Worm (Caenorhabditis elegans) whole organism, L3 larva: ENCODE results near the gene anat-1.

Experiments used
- R02D3.7 ChIP-seq: fragments of 150-350 bp; optimal IDR thresholded peaks from 2 replicates; lab custom pipeline; 2014; ENCODE audit warnings: missing biosample characterization, missing genetic modification characterization
- ama-1 ChIP-seq: fragments of 150-350 bp; optimal IDR thresholded peaks from 2 replicates; lab custom pipeline; 2018
- ceh-28 ChIP-seq: fragments of 150-350 bp; optimal IDR thresholded peaks from 2 replicates; lab custom pipeline; 2014; ENCODE audit warnings: missing biosample characterization, missing genetic modification reagents, missing genetic modification characterization
- ceh-82 ChIP-seq: fragments of 150-350 bp; optimal IDR thresholded peaks from 2 replicates; lab custom pipeline; 2014; ENCODE audit warnings: missing biosample characterization, missing genetic modification characterization
- ceh-9 ChIP-seq: sonication (generic microtip); optimal IDR thresholded peaks from 2 replicates; lab custom pipeline; 2018; ENCODE audit warnings: missing biosample characterization, missing genetic modification characterization
- egl-5 ChIP-seq: fragments of 150-350 bp; optimal IDR thresholded peaks from 2 replicates; lab custom pipeline; 2017; ENCODE audit warnings: missing biosample characterization, missing genetic modification reagents, missing genetic modification characterization, inconsistent platforms
- elt-1 ChIP-seq: fragments of 150-350 bp; optimal IDR thresholded peaks from 2 replicates; lab custom pipeline; 2014; ENCODE audit warnings: missing biosample characterization, missing genetic modification characterization
- elt-2 ChIP-seq: sonication (generic microtip); optimal IDR thresholded peaks from 2 replicates; lab custom pipeline; 2016; ENCODE audit warnings: missing genetic modification reagents, mild to moderate bottlenecking, missing genetic modification characterization, missing compliant biosample characterization
- elt-3 ChIP-seq, 3 experiments: fragments of 150-350 bp in 1 of 3; sonication (generic microtip) in 2 of 3; optimal IDR thresholded peaks; 2 replicates in 2 of 3; 4 replicates in 1 of 3; lab custom pipeline; 2014 to 2017; ENCODE audit warnings: missing biosample characterization in 3 of 3, missing genetic modification characterization in 3 of 3
- eor-1 ChIP-seq, 2 experiments: fragments of 150-350 bp; optimal IDR thresholded peaks; 2 replicates each; lab custom pipeline; 2014 to 2018; ENCODE audit warnings: missing biosample characterization in 2 of 2, missing genetic modification characterization in 2 of 2
- fkh-10 ChIP-seq: sonication (generic microtip); optimal IDR thresholded peaks from 2 replicates; lab custom pipeline; 2017; ENCODE audit warnings: missing biosample characterization, missing genetic modification reagents, missing genetic modification characterization
- fos-1 ChIP-seq: fragments of 150-350 bp; optimal IDR thresholded peaks from 2 replicates; lab custom pipeline; 2014; ENCODE audit warnings: missing biosample characterization, missing genetic modification characterization
- hmg-11 ChIP-seq: sonication (generic microtip); optimal IDR thresholded peaks from 2 replicates; lab custom pipeline; 2016; ENCODE audit warnings: missing genetic modification characterization, missing compliant biosample characterization
- jun-1 ChIP-seq: fragments of 150-350 bp; optimal IDR thresholded peaks from 2 replicates; lab custom pipeline; 2014; ENCODE audit warnings: missing biosample characterization, missing genetic modification reagents, missing genetic modification characterization
- lin-15B ChIP-seq: fragments of 150-350 bp; optimal IDR thresholded peaks from 2 replicates; lab custom pipeline; 2014; ENCODE audit warnings: missing biosample characterization, missing genetic modification characterization
- lin-39 ChIP-seq: fragments of 150-350 bp; optimal IDR thresholded peaks from 2 replicates; lab custom pipeline; 2018; ENCODE audit warnings: missing biosample characterization, missing genetic modification reagents, missing genetic modification characterization
- lsy-12 ChIP-seq: sonication (generic microtip); optimal IDR thresholded peaks from 2 replicates; lab custom pipeline; 2016; ENCODE audit warnings: mild to moderate bottlenecking, missing genetic modification characterization, missing compliant biosample characterization
- mml-1 ChIP-seq: fragments of 150-350 bp; sonication (generic microtip); optimal IDR thresholded peaks from 3 replicates; lab custom pipeline; 2014; ENCODE audit warnings: missing biosample characterization, missing genetic modification characterization
- nfya-1 ChIP-seq: sonication (generic microtip); optimal IDR thresholded peaks from 2 replicates; lab custom pipeline; 2017; ENCODE audit warnings: missing genetic modification characterization, mild to moderate bottlenecking, missing compliant biosample characterization, antibody characterized with exemption, moderate library complexity; ENCODE audit not compliant: insufficient read depth
- nhr-11 ChIP-seq: fragments of 150-350 bp; optimal IDR thresholded peaks from 2 replicates; lab custom pipeline; 2014; ENCODE audit warnings: missing biosample characterization, missing genetic modification characterization
- nhr-12 ChIP-seq: fragments of 150-350 bp; optimal IDR thresholded peaks from 2 replicates; lab custom pipeline; 2014; ENCODE audit warnings: missing biosample characterization, missing genetic modification characterization
- nhr-237 ChIP-seq: fragments of 150-350 bp; optimal IDR thresholded peaks from 2 replicates; lab custom pipeline; 2014; ENCODE audit warnings: missing biosample characterization, missing genetic modification characterization
- nhr-25 ChIP-seq: sonication (generic microtip); optimal IDR thresholded peaks from 2 replicates; lab custom pipeline; 2017; ENCODE audit warnings: missing biosample characterization, missing genetic modification characterization
- nhr-67 ChIP-seq: fragments of 150-350 bp; optimal IDR thresholded peaks from 2 replicates; lab custom pipeline; 2014; ENCODE audit warnings: missing biosample characterization, missing genetic modification characterization
- nhr-77 ChIP-seq: fragments of 150-350 bp; optimal IDR thresholded peaks from 2 replicates; lab custom pipeline; 2014; ENCODE audit warnings: missing biosample characterization, missing genetic modification characterization
- pha-4 ChIP-seq: fragments of 150-350 bp; optimal IDR thresholded peaks from 2 replicates; lab custom pipeline; 2014; ENCODE audit warnings: missing biosample characterization, missing genetic modification reagents, missing genetic modification characterization
- pqm-1 ChIP-seq: fragments of 150-350 bp; optimal IDR thresholded peaks from 2 replicates; lab custom pipeline; 2017; ENCODE audit warnings: missing biosample characterization, missing genetic modification characterization, inconsistent platforms
- sea-2 ChIP-seq: fragments of 150-350 bp; sonication (generic microtip); optimal IDR thresholded peaks from 4 replicates; lab custom pipeline; 2014; ENCODE audit warnings: missing biosample characterization, missing genetic modification reagents, missing genetic modification characterization
- skn-1 ChIP-seq: fragments of 150-350 bp; optimal IDR thresholded peaks from 2 replicates; lab custom pipeline; 2014; ENCODE audit warnings: missing biosample characterization, missing genetic modification characterization
- snpc-4 ChIP-seq: fragments of 150-350 bp; optimal IDR thresholded peaks from 2 replicates; lab custom pipeline; 2014; ENCODE audit warnings: missing biosample characterization, missing genetic modification characterization
- tbx-2 ChIP-seq: sonication (generic microtip); optimal IDR thresholded peaks from 2 replicates; lab custom pipeline; 2016; ENCODE audit warnings: mild to moderate bottlenecking, missing genetic modification characterization, missing compliant biosample characterization
- unc-39 ChIP-seq: sonication (generic microtip); optimal IDR thresholded peaks from 4 replicates; lab custom pipeline; 2017; ENCODE audit warnings: missing biosample characterization, missing genetic modification characterization
- unc-62 ChIP-seq: fragments of 150-350 bp; sonication (generic microtip); optimal IDR thresholded peaks from 4 replicates; lab custom pipeline; 2014; ENCODE audit warnings: missing biosample characterization, missing genetic modification reagents, missing genetic modification characterization
- zag-1 ChIP-seq: fragments of 150-350 bp; optimal IDR thresholded peaks from 2 replicates; lab custom pipeline; 2014; ENCODE audit warnings: missing biosample characterization, missing genetic modification characterization
- ztf-4 ChIP-seq: fragments of 150-350 bp; optimal IDR thresholded peaks from 2 replicates; lab custom pipeline; 2014; ENCODE audit warnings: missing biosample characterization, missing genetic modification characterization

The anat-1 gene

DNA sequence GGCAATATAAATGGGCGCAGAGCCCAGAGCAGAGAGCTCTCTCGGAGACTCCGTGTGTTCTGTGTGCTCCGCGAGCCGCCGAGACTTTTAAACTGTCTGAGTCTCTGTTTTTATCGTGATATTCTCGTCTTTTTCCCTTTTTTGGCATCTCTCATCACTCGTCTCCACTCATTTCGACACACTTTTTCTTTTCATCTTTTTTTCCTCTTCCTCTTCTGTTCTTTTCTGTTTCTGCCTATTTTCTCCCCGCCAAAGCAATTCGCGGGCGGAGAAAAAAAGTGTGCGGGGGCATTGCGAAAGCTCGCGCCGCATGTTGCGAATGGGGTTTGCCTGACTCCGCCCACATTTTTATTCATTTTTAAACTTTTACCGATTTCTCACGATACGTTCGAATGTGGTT, 14.3 kb upstream of the anat-1 start (continued):
- TF ChIP-seq elt-3 (tag; optimal IDR thresholded peaks at IDR 0.05; lab: Kevin White, UChicago): no peak

DNA sequence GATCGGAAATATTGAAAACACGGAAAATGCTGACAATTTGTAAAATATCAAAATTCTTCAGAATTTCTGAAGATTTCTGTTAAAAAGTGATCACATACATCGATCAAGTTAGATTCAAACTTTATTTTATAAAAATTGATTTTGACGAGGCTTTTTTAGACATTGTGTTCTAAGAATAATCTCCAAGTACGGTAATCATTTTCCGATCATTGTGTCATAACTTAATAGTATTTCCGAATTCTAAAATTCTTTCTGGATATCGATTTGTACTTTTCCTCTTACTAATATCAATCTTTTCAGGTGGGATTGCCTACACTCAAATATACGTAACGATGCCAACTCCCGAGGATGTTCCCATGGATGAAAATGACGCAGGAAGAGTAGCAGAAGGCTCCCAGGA, 13.6 kb upstream of the anat-1 start, which contains the start of gene usp-4:
Gene usp-4 (plus strand): TSS at position 301 of the 400 bp plus-strand sequence.
- TF ChIP-seq nhr-237 (tag; lab: Kevin White, UChicago) (no peak), lsy-12 (tag; lab: Kevin White, UChicago) (no peak), ceh-82 (tag; lab: Kevin White, UChicago) (no peak), tbx-2 (no peak), skn-1 (tag; lab: Kevin White, UChicago) (no peak), nhr-77 (tag; lab: Kevin White, UChicago) (no peak)
- TF ChIP-seq, all 47 proteins: peak for 0

DNA sequence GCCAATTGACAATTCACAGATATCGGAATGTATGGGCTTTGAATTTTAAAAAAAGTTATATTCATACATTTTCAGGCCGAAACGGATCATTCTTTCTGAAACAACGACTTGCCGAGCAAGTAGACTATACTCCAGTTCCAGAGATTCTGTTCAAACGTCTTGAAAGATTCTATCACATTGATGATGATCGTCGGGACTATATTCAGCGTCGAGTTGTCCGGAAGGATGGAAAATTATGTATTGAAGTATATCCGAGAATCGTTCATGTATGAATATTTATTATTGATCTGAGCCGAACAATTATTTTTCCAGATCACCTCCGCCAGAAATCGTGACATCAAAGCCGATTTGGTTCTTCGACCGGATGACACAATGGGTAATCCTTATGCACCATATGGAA, 13.0 kb upstream of the anat-1 start:
- TF ChIP-seq ceh-9 (tag; lab: Kevin White, UChicago) (no peak), zag-1 (tag; lab: Kevin White, UChicago) (no peak)

DNA sequence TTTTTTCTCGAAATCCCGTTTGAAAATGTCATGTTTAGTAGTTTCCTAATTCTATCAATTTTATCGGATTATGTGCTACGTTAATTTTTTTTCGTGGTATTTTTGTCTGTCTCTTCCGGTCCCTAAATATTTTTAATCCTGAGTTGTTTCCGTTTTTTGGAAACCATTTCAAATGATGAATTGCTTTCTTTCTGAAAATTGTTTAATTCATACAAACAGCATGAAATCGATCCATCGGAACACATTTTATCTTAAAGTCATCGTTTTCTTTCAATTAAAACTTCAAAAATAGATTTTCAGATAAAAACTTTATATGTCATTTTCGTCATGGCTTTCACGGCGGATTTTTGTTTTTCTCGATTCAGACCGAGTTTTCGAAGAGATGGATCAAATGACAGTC, 8.2 kb upstream of the anat-1 start, which contains the start of gene spd-3:
Gene spd-3 (plus strand): TSS at position 301 of the 400 bp plus-strand sequence.
- no peak for TF ChIP-seq eor-1 (tag; optimal IDR thresholded peaks at IDR 0.05; lab: Kevin White, UChicago)
- no peak for TF ChIP-seq ceh-28 (tag; lab: Kevin White, UChicago)
- TF ChIP-seq pqm-1: no peak
- TF ChIP-seq fos-1: no peak
- no peak for TF ChIP-seq R02D3.7 (tag; lab: Kevin White, UChicago)
- TF ChIP-seq nhr-25 (tag; lab: Kevin White, UChicago): no peak
- TF ChIP-seq nhr-11 (tag; lab: Kevin White, UChicago): no peak
- TF ChIP-seq elt-2 (tag; lab: Kevin White, UChicago): no peak
- no peak for TF ChIP-seq nhr-67 (tag; lab: Kevin White, UChicago)
- no peak for TF ChIP-seq snpc-4 (tag; lab: Kevin White, UChicago)
- no peak for TF ChIP-seq mml-1 (tag; lab: Kevin White, UChicago)
- TF ChIP-seq lin-15B (tag; lab: Kevin White, UChicago): no peak
- TF ChIP-seq nhr-12 (tag; lab: Kevin White, UChicago): no peak
- TF ChIP-seq elt-1: no peak
- TF ChIP-seq nfya-1 (tag; lab: Kevin White, UChicago): no peak
- no peak for TF ChIP-seq unc-39 (tag; lab: Kevin White, UChicago)
- TF ChIP-seq nhr-77 (tag; lab: Kevin White, UChicago): no peak
- TF ChIP-seq jun-1: no peak

DNA sequence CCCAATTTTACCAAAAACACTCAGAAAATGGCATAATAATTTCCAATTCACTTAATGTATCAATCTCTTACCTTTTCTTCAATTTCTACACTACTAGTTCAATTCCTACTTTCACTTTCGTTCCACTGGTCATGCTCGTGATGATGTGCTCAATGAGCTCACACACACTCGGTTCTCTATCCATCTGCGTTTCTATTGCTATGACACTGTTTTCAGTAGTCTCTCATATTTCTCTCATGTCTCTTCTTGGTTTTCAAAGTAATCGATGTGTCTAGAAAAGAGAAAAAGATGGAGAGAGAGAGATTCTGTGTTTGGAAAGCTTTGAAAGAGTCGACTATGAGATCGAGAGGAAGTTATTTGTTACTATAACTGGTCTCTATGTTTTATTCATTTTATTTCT, 3.4 kb upstream of the anat-1 start:
- TF ChIP-seq lin-15B (tag; lab: Kevin White, UChicago) (peak; percentile 44), unc-39 (tag; lab: Kevin White, UChicago) (no peak), unc-62 (GFP tag; lab: Kevin White, UChicago) (no peak), skn-1 (tag; lab: Kevin White, UChicago) (peak; percentile 65), egl-5 (peak; percentile 43), jun-1 (peak; percentile 61), elt-2 (tag; lab: Kevin White, UChicago) (peak; percentile 49), ama-1 (lab: Kevin White, UChicago) (no peak), pqm-1 (peak; percentile 65), R02D3.7 (tag; lab: Kevin White, UChicago) (no peak), fkh-10 (GFP tag; lab: Kevin White, UChicago) (peak; percentile 35), hmg-11 (peak; percentile 53), pha-4 (peak; percentile 74), lin-39 (peak; percentile 29), ceh-28 (tag; lab: Kevin White, UChicago) (peak; percentile 78), nfya-1 (tag; lab: Kevin White, UChicago) (peak; percentile 80), ztf-4 (no peak)

DNA sequence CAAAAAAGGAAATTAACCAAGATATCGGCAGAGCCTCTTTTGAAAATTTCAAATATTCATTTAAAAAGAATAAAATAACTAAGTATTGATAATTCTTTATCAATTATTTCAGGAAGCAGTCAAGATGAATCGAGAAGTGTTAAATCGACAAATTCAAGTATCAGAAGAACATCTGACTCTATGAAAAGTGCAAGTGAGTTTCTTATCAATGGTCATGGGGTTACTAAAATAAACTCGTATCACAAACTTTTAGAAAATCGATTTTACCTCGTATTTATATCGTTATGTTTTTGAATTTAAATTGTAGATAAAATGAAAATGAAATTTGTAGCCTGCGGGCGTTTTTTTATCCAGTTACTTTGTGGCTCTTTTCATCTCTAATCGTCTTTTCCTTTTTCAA, 923 bp downstream of the anat-1 start:
- TF ChIP-seq ceh-9 (tag; lab: Kevin White, UChicago): no peak
- TF ChIP-seq eor-1 (tag; optimal IDR thresholded peaks at IDR 0.05; lab: Kevin White, UChicago): no peak
- TF ChIP-seq elt-2 (tag; lab: Kevin White, UChicago): peak; percentile 67
- TF ChIP-seq nfya-1 (tag; lab: Kevin White, UChicago): no peak
- TF ChIP-seq ceh-82 (tag; lab: Kevin White, UChicago): no peak
- no peak for TF ChIP-seq lin-15B (tag; lab: Kevin White, UChicago)
- peak; percentile 12 for TF ChIP-seq ceh-28 (tag; lab: Kevin White, UChicago)
- peak; percentile 45 for TF ChIP-seq pha-4
- TF ChIP-seq zag-1 (tag; lab: Kevin White, UChicago): no peak
- TF ChIP-seq pqm-1: peak; percentile 77
- no peak for TF ChIP-seq ztf-4
- TF ChIP-seq sea-2 (GFP tag; lab: Kevin White, UChicago): no peak
